Fruit fly (Drosophila melanogaster): ENCODE measurements around the gene CG31789.

The CG31789 gene

dm6 chr2L:18616019-18616418 is 10.3 kb downstream of the CG31789 start, which contains the start of gene IFT46 (continued):
- TF ChIP-seq tup (GFP tag; optimal IDR thresholded peaks at IDR 0.05) (no peak), CG34422 (GFP tag; IDR thresholded peaks at IDR 0.05) (no peak), Ssrp (tag; optimal IDR thresholded peaks at IDR 0.05) (no peak), Max (GFP tag; optimal IDR thresholded peaks at IDR 0.05) (no peak), Deaf1 (tag; optimal IDR thresholded peaks at IDR 0.05) (no peak), trem (tag; optimal IDR thresholded peaks at IDR 0.05) (no peak), kay (GFP tag; optimal IDR thresholded peaks at IDR 0.05) (no peak), az2 (GFP tag; optimal IDR thresholded peaks at IDR 0.05) (peak; percentile 9), CG2875 (GFP tag; optimal IDR thresholded peaks at IDR 0.05) (no peak), CG6854 (GFP tag; optimal IDR thresholded peaks at IDR 0.05) (no peak), Hmr (GFP tag; optimal IDR thresholded peaks at IDR 0.05) (no peak), dysf (GFP tag; IDR thresholded peaks at IDR 0.05) (no peak), CG1024 (GFP tag; IDR thresholded peaks at IDR 0.05) (0 out of 2 replicates have a peak, but pooled peaks have one; percentile 13), B-H2 (GFP tag; optimal IDR thresholded peaks at IDR 0.05) (no peak), sob (GFP tag; IDR thresholded peaks at IDR 0.05) (no peak), E2f2 (GFP tag; IDR thresholded peaks at IDR 0.05) (no peak), CG3726 (GFP tag; IDR thresholded peaks at IDR 0.05) (no peak), slbo (GFP tag; IDR thresholded peaks at IDR 0.05) (no peak), Optix (GFP tag; IDR thresholded peaks at IDR 0.05) (no peak), CG11560 (tag; IDR thresholded peaks at IDR 0.05) (no peak), CG13123 (GFP tag; optimal IDR thresholded peaks at IDR 0.05) (no peak), shn (GFP tag; optimal IDR thresholded peaks at IDR 0.05) (no peak), unc-4 (GFP tag; IDR thresholded peaks at IDR 0.05; ENCODE audit: partially characterized antibody) (no peak), Nf-YA (GFP tag; IDR thresholded peaks at IDR 0.05) (no peak), slou (GFP tag; optimal IDR thresholded peaks at IDR 0.05) (no peak), CG10147 (GFP tag; optimal IDR thresholded peaks at IDR 0.05) (no peak), nerfin-2 (GFP tag; IDR thresholded peaks at IDR 0.05; ENCODE audit: partially characterized antibody) (no peak), bsh (GFP tag; optimal IDR thresholded peaks at IDR 0.05) (peak in 1 of 2 experiments; percentile 19), CG33557 (GFP tag; optimal IDR thresholded peaks at IDR 0.05) (no peak), CG15514 (GFP tag; optimal IDR thresholded peaks at IDR 0.05) (no peak), Bteb2 (GFP tag; optimal IDR thresholded peaks at IDR 0.05) (no peak), CG17186 (GFP tag; optimal IDR thresholded peaks at IDR 0.05) (no peak), CG12769 (tag; optimal IDR thresholded peaks at IDR 0.05) (no peak), CG3838 (GFP tag; optimal IDR thresholded peaks at IDR 0.05) (no peak), run (tag; optimal IDR thresholded peaks at IDR 0.05) (no peak), jing (GFP tag; optimal IDR thresholded peaks at IDR 0.05) (no peak), CG42726 (GFP tag; IDR thresholded peaks at IDR 0.05; ENCODE audit: partially characterized antibody) (no peak), sc (optimal IDR thresholded peaks at IDR 0.05) (no peak), sc (GFP tag; optimal IDR thresholded peaks at IDR 0.05) (no peak), CG2199 (GFP tag; IDR thresholded peaks at IDR 0.05) (peak; percentile 28; the same call in 1 of the 3 replicates), CG4730 (GFP tag; IDR thresholded peaks at IDR 0.05) (no peak), insv (GFP tag; optimal IDR thresholded peaks at IDR 0.05) (no peak), CG12391 (tag; optimal IDR thresholded peaks at IDR 0.05) (peak; percentile 3), CG7271 (tag; optimal IDR thresholded peaks at IDR 0.05) (peak; percentile 30), Xbp1 (GFP tag; optimal IDR thresholded peaks at IDR 0.05) (no peak), Fer2 (tag; optimal IDR thresholded peaks at IDR 0.05) (no peak), zf30C (GFP tag; optimal IDR thresholded peaks at IDR 0.05) (peak; percentile 86), Elba2 (GFP tag; optimal IDR thresholded peaks at IDR 0.05) (peak; percentile 44), CG6272 (GFP tag; IDR thresholded peaks at IDR 0.05) (no peak), ato (GFP tag; IDR thresholded peaks at IDR 0.05; ENCODE audit: partially characterized antibody) (no peak), CG13624 (GFP tag; optimal IDR thresholded peaks at IDR 0.05) (no peak), CG12155 (GFP tag; optimal IDR thresholded peaks at IDR 0.05) (no peak)
